Worm (Caenorhabditis elegans): Measurements from ENCODE around the gene skp-1.
A peak's percentile ranks its signal among the peaks of the same experiment; 100 is the strongest.

Gene skp-1

ce11 chrV:11645244-11645643 lies at the start of gene skp-1:
skp-1 (plus strand) TSS chrV:11645481.
- no peak for TF ChIP-seq tbx-37 (GFP tag; conservative IDR thresholded peaks at IDR 0.05)

ce11 chrV:11598807-11599206 lies 46.5 kb upstream of the skp-1 start, which contains the start of gene srx-84:
srx-84 (plus strand) TSS chrV:11599107.
- TF ChIP-seq ets-7 (tag; optimal IDR thresholded peaks at IDR 0.05), result no peak
- no peak for TF ChIP-seq ceh-13 (GFP tag; optimal IDR thresholded peaks at IDR 0.05)
- no peak for TF ChIP-seq hmbx-1 (tag; optimal IDR thresholded peaks at IDR 0.05)
- TF ChIP-seq ceh-36 (tag; optimal IDR thresholded peaks at IDR 0.05), result no peak

- no peak for TF ChIP-seq tbx-37 (GFP tag; conservative IDR thresholded peaks at IDR 0.05)
- no peak for TF ChIP-seq ceh-13 (GFP tag; optimal IDR thresholded peaks at IDR 0.05)
- no peak for TF ChIP-seq tra-4 (tag; optimal IDR thresholded peaks at IDR 0.05)
- TF ChIP-seq hnd-1 (tag; optimal IDR thresholded peaks at IDR 0.05), result no peak
- TF ChIP-seq sea-1 (GFP tag; conservative IDR thresholded peaks at IDR 0.05), result no peak
- TF ChIP-seq B0310.2 (tag; optimal IDR thresholded peaks at IDR 0.05), result no peak
- TF ChIP-seq aly-1 (tag; optimal IDR thresholded peaks at IDR 0.05), result no peak
- TF ChIP-seq ama-1 (optimal IDR thresholded peaks at IDR 0.05), result no peak
- no peak for TF ChIP-seq flt-1 (GFP tag; IDR thresholded peaks at IDR 0.05)
- TF ChIP-seq hmg-4 (GFP tag; optimal IDR thresholded peaks at IDR 0.05), result no peak
- no peak for TF ChIP-seq F13C5.2 (tag; optimal IDR thresholded peaks at IDR 0.05)
- TF ChIP-seq scrt-1 (GFP tag; IDR thresholded peaks at IDR 0.05), result no peak
- TF ChIP-seq ets-7 (tag; optimal IDR thresholded peaks at IDR 0.05), result no peak
- no peak for TF ChIP-seq tbx-11 (GFP tag; IDR thresholded peaks at IDR 0.05)
- no peak for TF ChIP-seq hmbx-1 (tag; optimal IDR thresholded peaks at IDR 0.05)
- no peak for TF ChIP-seq pes-1 (GFP tag; IDR thresholded peaks at IDR 0.05)
- no peak for TF ChIP-seq ceh-36 (tag; optimal IDR thresholded peaks at IDR 0.05)
These were observed 44.5 kb upstream of the skp-1 start, which contains the start of gene F35B12.9 for ce11 chrV:11600800-11601199. F35B12.9 (plus strand) TSS chrV:11601171.

- no peak for TF ChIP-seq F13C5.2 (tag; optimal IDR thresholded peaks at IDR 0.05)
- no peak for TF ChIP-seq hmg-4 (GFP tag; optimal IDR thresholded peaks at IDR 0.05)
- TF ChIP-seq ama-1 (optimal IDR thresholded peaks at IDR 0.05), result no peak
- no peak for TF ChIP-seq aly-1 (tag; optimal IDR thresholded peaks at IDR 0.05)
- TF ChIP-seq tbx-11 (GFP tag; IDR thresholded peaks at IDR 0.05), result no peak
- TF ChIP-seq ceh-13 (GFP tag; optimal IDR thresholded peaks at IDR 0.05), result no peak
- no peak for TF ChIP-seq pes-1 (GFP tag; IDR thresholded peaks at IDR 0.05)
- no peak for TF ChIP-seq tbx-37 (GFP tag; conservative IDR thresholded peaks at IDR 0.05)
- TF ChIP-seq sea-1 (GFP tag; conservative IDR thresholded peaks at IDR 0.05), result no peak
- no peak for TF ChIP-seq ets-7 (tag; optimal IDR thresholded peaks at IDR 0.05)
- no peak for TF ChIP-seq flt-1 (GFP tag; IDR thresholded peaks at IDR 0.05)
- TF ChIP-seq B0310.2 (tag; optimal IDR thresholded peaks at IDR 0.05), result no peak
- TF ChIP-seq hmbx-1 (tag; optimal IDR thresholded peaks at IDR 0.05), result no peak
- TF ChIP-seq ceh-36 (tag; optimal IDR thresholded peaks at IDR 0.05), result no peak
- TF ChIP-seq scrt-1 (GFP tag; IDR thresholded peaks at IDR 0.05), result no peak
- no peak for TF ChIP-seq tra-4 (tag; optimal IDR thresholded peaks at IDR 0.05)
- TF ChIP-seq hnd-1 (tag; optimal IDR thresholded peaks at IDR 0.05), result no peak
These were observed 40.8 kb upstream of the skp-1 start, which contains the start of gene dhs-20 for ce11 chrV:11604484-11604883. dhs-20 (minus strand) TSS chrV:11604563.

ce11 chrV:11605227-11605626 lies 40.1 kb upstream of the skp-1 start:
- TF ChIP-seq B0310.2 (tag; optimal IDR thresholded peaks at IDR 0.05) (no peak), tbx-11 (GFP tag; IDR thresholded peaks at IDR 0.05) (no peak), tra-4 (tag; optimal IDR thresholded peaks at IDR 0.05) (no peak), F13C5.2 (tag; optimal IDR thresholded peaks at IDR 0.05) (no peak), hmg-4 (GFP tag; optimal IDR thresholded peaks at IDR 0.05) (no peak), tbx-37 (GFP tag; conservative IDR thresholded peaks at IDR 0.05) (no peak), hmbx-1 (tag; optimal IDR thresholded peaks at IDR 0.05) (no peak), flt-1 (GFP tag; IDR thresholded peaks at IDR 0.05) (no peak)

- TF ChIP-seq flt-1 (GFP tag; IDR thresholded peaks at IDR 0.05) (no peak), sea-1 (GFP tag; conservative IDR thresholded peaks at IDR 0.05) (no peak), aly-1 (tag; optimal IDR thresholded peaks at IDR 0.05) (no peak), tbx-11 (GFP tag; IDR thresholded peaks at IDR 0.05) (no peak), hnd-1 (tag; optimal IDR thresholded peaks at IDR 0.05) (no peak), ama-1 (optimal IDR thresholded peaks at IDR 0.05) (no peak), hmg-4 (GFP tag; optimal IDR thresholded peaks at IDR 0.05) (no peak), tra-4 (tag; optimal IDR thresholded peaks at IDR 0.05) (no peak), scrt-1 (GFP tag; IDR thresholded peaks at IDR 0.05) (no peak), ceh-13 (GFP tag; optimal IDR thresholded peaks at IDR 0.05) (no peak), pes-1 (GFP tag; IDR thresholded peaks at IDR 0.05) (no peak), ceh-36 (tag; optimal IDR thresholded peaks at IDR 0.05) (no peak), F13C5.2 (tag; optimal IDR thresholded peaks at IDR 0.05) (no peak), hmbx-1 (tag; optimal IDR thresholded peaks at IDR 0.05) (no peak)
These were observed 38.9 kb upstream of the skp-1 start, which contains the start of gene idpp-16 for ce11 chrV:11606424-11606823. idpp-16 (minus strand) TSS chrV:11606524.

ce11 chrV:11610049-11610448 lies 35.2 kb upstream of the skp-1 start, which contains the start of gene piit-1:
piit-1 (minus strand) TSS chrV:11610149.
- no peak for TF ChIP-seq ama-1 (optimal IDR thresholded peaks at IDR 0.05)
- no peak for TF ChIP-seq ceh-13 (GFP tag; optimal IDR thresholded peaks at IDR 0.05)
- TF ChIP-seq hmg-4 (GFP tag; optimal IDR thresholded peaks at IDR 0.05), result no peak
- no peak for TF ChIP-seq hmbx-1 (tag; optimal IDR thresholded peaks at IDR 0.05)

- TF ChIP-seq sea-1 (GFP tag; conservative IDR thresholded peaks at IDR 0.05) (peak; percentile 83), hmbx-1 (tag; optimal IDR thresholded peaks at IDR 0.05) (peak; percentile 8), tbx-11 (GFP tag; IDR thresholded peaks at IDR 0.05) (peak; percentile 73), aly-1 (tag; optimal IDR thresholded peaks at IDR 0.05) (peak; percentile 54), ets-7 (tag; optimal IDR thresholded peaks at IDR 0.05) (peak; percentile 38), ceh-13 (GFP tag; optimal IDR thresholded peaks at IDR 0.05) (peak; percentile 57), hnd-1 (tag; optimal IDR thresholded peaks at IDR 0.05) (peak; percentile 65), F13C5.2 (tag; optimal IDR thresholded peaks at IDR 0.05) (peak; percentile 92), B0310.2 (tag; optimal IDR thresholded peaks at IDR 0.05) (peak; percentile 64), tbx-37 (GFP tag; conservative IDR thresholded peaks at IDR 0.05) (peak; percentile 82), scrt-1 (GFP tag; IDR thresholded peaks at IDR 0.05) (no peak; the same call in 1 of the 2 replicates), ceh-36 (tag; optimal IDR thresholded peaks at IDR 0.05) (peak; percentile 51), flt-1 (GFP tag; IDR thresholded peaks at IDR 0.05) (no peak; the same call in 1 of the 2 replicates), tra-4 (tag; optimal IDR thresholded peaks at IDR 0.05) (peak; percentile 59), pes-1 (GFP tag; IDR thresholded peaks at IDR 0.05) (peak; percentile 88), ama-1 (optimal IDR thresholded peaks at IDR 0.05) (no peak), hmg-4 (GFP tag; optimal IDR thresholded peaks at IDR 0.05) (peak; percentile 81)
These were observed 34.8 kb upstream of the skp-1 start, which contains the start of gene sas-5 for ce11 chrV:11610481-11610880. sas-5 (plus strand) TSS chrV:11610737.
